Worm (Caenorhabditis elegans) whole organism, L1 larva: ENCODE data around the gene atat-2.

Experiments used
- C04F5.9 ChIP-seq: sonication (generic microtip); optimal IDR thresholded peaks from 2 replicates; lab custom pipeline; 2016; ENCODE audit warnings: missing genetic modification characterization, missing compliant biosample characterization
- C16A3.4 ChIP-seq: fragments of 150-350 bp; optimal IDR thresholded peaks from 2 replicates; lab custom pipeline; 2014; ENCODE audit warnings: missing biosample characterization, missing genetic modification characterization
- aha-1 ChIP-seq: fragments of 150-350 bp; optimal IDR thresholded peaks from 2 replicates; lab custom pipeline; 2014; ENCODE audit warnings: missing biosample characterization, missing genetic modification characterization
- ceh-8 ChIP-seq: fragments of 200-800 bp; sonication (Bioruptor generic); optimal IDR thresholded peaks from 2 replicates; lab custom pipeline; 2018; ENCODE audit warnings: mild to moderate bottlenecking, missing genetic modification characterization, moderate library complexity, missing compliant biosample characterization
- ceh-82 ChIP-seq, 3 experiments: fragments of 150-350 bp in 1 of 3; sonication (generic microtip) in 2 of 3; optimal IDR thresholded peaks; 2 replicates each; lab custom pipeline; 2014 to 2017; ENCODE audit warnings: missing biosample characterization in 3 of 3, missing genetic modification characterization in 3 of 3
- dpl-1 ChIP-seq, 3 experiments: fragments of 150-350 bp in 2 of 3; sonication (generic microtip) in 1 of 3; optimal IDR thresholded peaks; 2 replicates each; lab custom pipeline; 2014 to 2017; ENCODE audit warnings: missing biosample characterization in 3 of 3, missing genetic modification characterization in 3 of 3, missing genetic modification reagents in 3 of 3
- dsc-1 ChIP-seq: sonication (generic microtip); optimal IDR thresholded peaks from 2 replicates; lab custom pipeline; 2016; ENCODE audit warnings: mild to moderate bottlenecking, missing genetic modification characterization, missing compliant biosample characterization
- efl-1 ChIP-seq, 4 experiments: fragments of 150-350 bp; optimal IDR thresholded peaks in 3 of 4; peaks in 1 of 4; 1 replicate in 1 of 4; 2 replicates in 3 of 4; lab custom pipeline; 2014; ENCODE audit warnings: missing biosample characterization in 2 of 4, missing genetic modification characterization in 2 of 4, missing genetic modification reagents in 2 of 4
- efl-3 ChIP-seq: fragments of 200-800 bp; sonication (Bioruptor generic); optimal IDR thresholded peaks from 2 replicates; lab custom pipeline; 2018; ENCODE audit warnings: mild to moderate bottlenecking, missing genetic modification characterization, missing compliant biosample characterization
- egl-13 ChIP-seq: sonication (generic microtip); optimal IDR thresholded peaks from 2 replicates; lab custom pipeline; 2016; ENCODE audit warnings: missing genotype, missing genetic modification reagents, missing genetic modification characterization, missing compliant biosample characterization
- egl-27 ChIP-seq, 2 experiments: fragments of 150-350 bp in 1 of 2; sonication (generic microtip); optimal IDR thresholded peaks; 3 replicates each; lab custom pipeline; 2017 to 2018; ENCODE audit warnings: missing biosample characterization in 2 of 2, missing genetic modification characterization in 2 of 2, missing genetic modification reagents in 2 of 2
- elt-2 ChIP-seq: sonication (generic microtip); optimal IDR thresholded peaks from 2 replicates; lab custom pipeline; 2016; ENCODE audit warnings: missing genetic modification characterization, mild to moderate bottlenecking, inconsistent platforms, missing compliant biosample characterization, missing genetic modification reagents
- elt-3 ChIP-seq, 6 experiments: fragments of 150-350 bp in 1 of 6; sonication (generic microtip); optimal IDR thresholded peaks; 2 replicates each; lab custom pipeline; 2017 to 2018; ENCODE audit warnings: missing biosample characterization in 6 of 6, missing genetic modification characterization in 6 of 6, inconsistent platforms in 1 of 6
- fkh-4 ChIP-seq: sonication (generic microtip); optimal IDR thresholded peaks from 2 replicates; lab custom pipeline; 2016; ENCODE audit warnings: missing compliant biosample characterization, missing genetic modification characterization, borderline replicate concordance
- fkh-8 ChIP-seq: sonication (generic microtip); optimal IDR thresholded peaks from 2 replicates; lab custom pipeline; 2016; ENCODE audit warnings: mild to moderate bottlenecking, missing genetic modification characterization, missing compliant biosample characterization
- grh-1 ChIP-seq: fragments of 200-800 bp; sonication (Bioruptor generic); IDR thresholded peaks from 2 replicates; pipeline ENCODE4 v1.3.6; 2022; ENCODE audit warnings: missing genetic modification reagents, missing genetic modification characterization, missing compliant biosample characterization
- hlh-17 ChIP-seq: fragments of 200-800 bp; sonication (Bioruptor generic); optimal IDR thresholded peaks from 2 replicates; lab custom pipeline; 2018; ENCODE audit warnings: missing genetic modification characterization, mild to moderate bottlenecking, missing compliant biosample characterization, moderate library complexity, borderline replicate concordance
- hlh-4 ChIP-seq: sonication (generic microtip); optimal IDR thresholded peaks from 2 replicates; lab custom pipeline; 2016; ENCODE audit warnings: mild to moderate bottlenecking, missing genetic modification characterization, missing compliant biosample characterization
- isw-1 ChIP-seq: fragments of 200-800 bp; sonication (Bioruptor generic); IDR thresholded peaks from 2 replicates; pipeline ENCODE4 v1.3.6; 2022; ENCODE audit warnings: missing genetic modification characterization, missing compliant biosample characterization
- jun-1 ChIP-seq: fragments of 150-350 bp; optimal IDR thresholded peaks from 2 replicates; lab custom pipeline; 2014; ENCODE audit warnings: missing biosample characterization, missing genetic modification reagents, missing genetic modification characterization
- lin-13 ChIP-seq: fragments of 150-350 bp; optimal IDR thresholded peaks from 2 replicates; lab custom pipeline; 2014; ENCODE audit warnings: missing biosample characterization, missing genetic modification reagents, missing genetic modification characterization
- lin-14 ChIP-seq: fragments of 200-800 bp; sonication (Bioruptor generic); optimal IDR thresholded peaks from 2 replicates; lab custom pipeline; 2018; ENCODE audit warnings: mild to moderate bottlenecking, missing genetic modification characterization, moderate library complexity, missing compliant biosample characterization
- lin-15B ChIP-seq: fragments of 150-350 bp; sonication (generic microtip); optimal IDR thresholded peaks from 3 replicates; lab custom pipeline; 2014; ENCODE audit warnings: missing biosample characterization, missing genetic modification characterization
- lin-35 ChIP-seq, 2 experiments: fragments of 150-350 bp; optimal IDR thresholded peaks; 2 replicates each; lab custom pipeline; 2014; ENCODE audit warnings: missing biosample characterization in 2 of 2, missing genetic modification characterization in 2 of 2, missing genetic modification reagents in 2 of 2
- lir-3 ChIP-seq: sonication (generic microtip); optimal IDR thresholded peaks from 2 replicates; lab custom pipeline; 2016; ENCODE audit warnings: mild to moderate bottlenecking, missing genetic modification characterization, moderate library complexity, missing compliant biosample characterization; ENCODE audit not compliant: poor library complexity
- lsy-2 ChIP-seq, 2 experiments: fragments of 150-350 bp; optimal IDR thresholded peaks; 2 replicates each; lab custom pipeline; 2014; ENCODE audit warnings: missing biosample characterization in 2 of 2, missing genetic modification characterization in 2 of 2
- mab-9 ChIP-seq: fragments of 200-800 bp; sonication (Bioruptor generic); IDR thresholded peaks from 2 replicates; pipeline ENCODE4 v1.3.6; 2022; ENCODE audit warnings: missing genetic modification reagents, missing genetic modification characterization, missing compliant biosample characterization
- mef-2 ChIP-seq: fragments of 150-350 bp; optimal IDR thresholded peaks from 2 replicates; lab custom pipeline; 2014; ENCODE audit warnings: missing biosample characterization, missing genetic modification characterization
- nhr-11 ChIP-seq: fragments of 150-350 bp; optimal IDR thresholded peaks from 2 replicates; lab custom pipeline; 2014; ENCODE audit warnings: missing biosample characterization, missing genetic modification characterization
- nhr-12 ChIP-seq: sonication (generic microtip); optimal IDR thresholded peaks from 2 replicates; lab custom pipeline; 2017; ENCODE audit warnings: missing biosample characterization, missing genetic modification characterization
- nhr-20 ChIP-seq: sonication (generic microtip); optimal IDR thresholded peaks from 2 replicates; lab custom pipeline; 2016; ENCODE audit warnings: mild to moderate bottlenecking, missing genetic modification characterization, missing compliant biosample characterization
- nhr-237 ChIP-seq: fragments of 150-350 bp; optimal IDR thresholded peaks from 2 replicates; lab custom pipeline; 2014; ENCODE audit warnings: missing biosample characterization, missing genetic modification characterization
- nhr-28 ChIP-seq: fragments of 150-350 bp; optimal IDR thresholded peaks from 2 replicates; lab custom pipeline; 2014; ENCODE audit warnings: missing biosample characterization, missing genetic modification characterization
- nhr-47 ChIP-seq: sonication (generic microtip); optimal IDR thresholded peaks from 2 replicates; lab custom pipeline; 2016; ENCODE audit warnings: mild to moderate bottlenecking, missing genetic modification characterization, moderate library complexity, missing compliant biosample characterization
- nhr-71 ChIP-seq: sonication (generic microtip); optimal IDR thresholded peaks from 2 replicates; lab custom pipeline; 2016; ENCODE audit warnings: mild to moderate bottlenecking, missing genetic modification characterization, moderate library complexity, missing compliant biosample characterization
- nhr-90 ChIP-seq: sonication (generic microtip); optimal IDR thresholded peaks from 2 replicates; lab custom pipeline; 2016; ENCODE audit warnings: mild to moderate bottlenecking, missing genetic modification characterization, missing compliant biosample characterization; ENCODE audit not compliant: poor library complexity
- pqm-1 ChIP-seq: sonication (generic microtip); optimal IDR thresholded peaks from 3 replicates; lab custom pipeline; 2017; ENCODE audit warnings: missing biosample characterization, missing genetic modification characterization
- rnt-1 ChIP-seq: sonication (generic microtip); optimal IDR thresholded peaks from 2 replicates; lab custom pipeline; 2016; ENCODE audit warnings: mild to moderate bottlenecking, missing genetic modification characterization, moderate library complexity, missing compliant biosample characterization
- snu-23 ChIP-seq: sonication (generic microtip); optimal IDR thresholded peaks from 2 replicates; lab custom pipeline; 2016; ENCODE audit warnings: missing genetic modification characterization, missing compliant biosample characterization
- sox-4 ChIP-seq: sonication (generic microtip); optimal IDR thresholded peaks from 2 replicates; lab custom pipeline; 2016; ENCODE audit warnings: missing genetic modification characterization, missing compliant biosample characterization
- unc-30 ChIP-seq: sonication (generic microtip); optimal IDR thresholded peaks from 2 replicates; lab custom pipeline; 2017; ENCODE audit warnings: missing biosample characterization, missing genetic modification characterization
- unc-62 ChIP-seq: fragments of 150-350 bp; optimal IDR thresholded peaks from 2 replicates; lab custom pipeline; 2014; ENCODE audit warnings: missing biosample characterization, missing genetic modification reagents, missing genetic modification characterization
- vab-15 ChIP-seq: sonication (generic microtip); optimal IDR thresholded peaks from 2 replicates; lab custom pipeline; 2017; ENCODE audit warnings: missing genotype, mild to moderate bottlenecking, missing genetic modification characterization, missing compliant biosample characterization
- xbp-1 ChIP-seq: sonication (generic microtip); optimal IDR thresholded peaks from 2 replicates; lab custom pipeline; 2016; ENCODE audit warnings: missing genetic modification characterization, missing compliant biosample characterization
- zag-1 ChIP-seq: fragments of 150-350 bp; optimal IDR thresholded peaks from 2 replicates; lab custom pipeline; 2014; ENCODE audit warnings: missing biosample characterization, missing genetic modification characterization
- zip-4 ChIP-seq: fragments of 200-800 bp; sonication (Bioruptor generic); optimal IDR thresholded peaks from 2 replicates; lab custom pipeline; 2018; ENCODE audit warnings: mild to moderate bottlenecking, missing genetic modification characterization, moderate library complexity, missing compliant biosample characterization

atat-2 gene

ce11 chrX:5815343-5815742 lies 33.6 kb upstream of the atat-2 start:
- TF ChIP-seq dsc-1 (tag; lab: Kevin White, UChicago) (no peak), rnt-1 (tag; lab: Kevin White, UChicago) (peak; percentile 64), nhr-71 (tag; lab: Kevin White, UChicago) (peak; percentile 49), isw-1 (no peak), lin-14 (GFP tag; lab: Kevin White, UChicago) (peak; percentile 31), elt-3 (tag; optimal IDR thresholded peaks at IDR 0.05; lab: Kevin White, UChicago) (no peak)

- TF ChIP-seq unc-30 (tag; lab: Kevin White, UChicago) = no peak
- TF ChIP-seq lin-35 (GFP tag; optimal IDR thresholded peaks at IDR 0.05; lab: Kevin White, UChicago) = no peak
- TF ChIP-seq zip-4 = no peak
- peak in 1 of 3 experiments; percentile 13 for TF ChIP-seq ceh-82 (tag; optimal IDR thresholded peaks at IDR 0.05; lab: Kevin White, UChicago)
- TF ChIP-seq C16A3.4 = no peak
- peak in 1 of 2 experiments; percentile 13 for TF ChIP-seq lsy-2 (tag; optimal IDR thresholded peaks at IDR 0.05; lab: Kevin White, UChicago)
- no peak for TF ChIP-seq egl-13
- no peak for TF ChIP-seq dpl-1 (GFP tag; optimal IDR thresholded peaks at IDR 0.05; lab: Kevin White, UChicago)
- no peak for TF ChIP-seq nhr-11
- TF ChIP-seq aha-1 = no peak
- peak; percentile 64 for TF ChIP-seq lin-14 (GFP tag; lab: Kevin White, UChicago)
- TF ChIP-seq nhr-47 (tag; lab: Kevin White, UChicago) = peak; percentile 12
- TF ChIP-seq nhr-237 (tag; lab: Kevin White, UChicago) = no peak
- no peak for TF ChIP-seq grh-1
- TF ChIP-seq xbp-1 (tag; lab: Kevin White, UChicago) = peak; percentile 3
- TF ChIP-seq hlh-4 (tag; lab: Kevin White, UChicago) = no peak
- TF ChIP-seq nhr-12 (tag; lab: Kevin White, UChicago) = no peak
- no peak for TF ChIP-seq ceh-8 (GFP tag; lab: Kevin White, UChicago)
- TF ChIP-seq lir-3 (tag; lab: Kevin White, UChicago) = no peak
- no peak for TF ChIP-seq efl-1 (optimal IDR thresholded peaks at IDR 0.05; lab: Kevin White, UChicago)
- TF ChIP-seq efl-1 (GFP tag; optimal IDR thresholded peaks at IDR 0.05 in 1 of 2; lab: Kevin White, UChicago) = peak in 1 of 2 experiments; percentile 36
- TF ChIP-seq C04F5.9 (tag; lab: Kevin White, UChicago) = no peak
- no peak for TF ChIP-seq nhr-90 (tag; lab: Kevin White, UChicago)
- no peak for TF ChIP-seq lin-13 (GFP tag; lab: Kevin White, UChicago)
- no peak for TF ChIP-seq fkh-8
- no peak for TF ChIP-seq pqm-1
- TF ChIP-seq hlh-17 = no peak
- TF ChIP-seq mab-9 (GFP tag; lab: Robert Waterston, UW) = no peak
- no peak for TF ChIP-seq lin-15B (tag; lab: Kevin White, UChicago)
- no peak for TF ChIP-seq fkh-4 (tag; lab: Kevin White, UChicago)
- no peak for TF ChIP-seq elt-2
Measured at ce11 chrX:5816346-5816745, 32.6 kb upstream of the atat-2 start.

- TF ChIP-seq C04F5.9 (tag; lab: Kevin White, UChicago) (no peak), egl-27 (tag; optimal IDR thresholded peaks at IDR 0.05; lab: Kevin White, UChicago) (no peak), zag-1 (tag; lab: Kevin White, UChicago) (no peak), efl-3 (GFP tag; lab: Kevin White, UChicago) (no peak), jun-1 (tag; lab: Kevin White, UChicago) (no peak), snu-23 (GFP tag; lab: Kevin White, UChicago) (no peak), nhr-20 (no peak), vab-15 (tag; lab: Kevin White, UChicago) (no peak), xbp-1 (tag; lab: Kevin White, UChicago) (no peak), fkh-8 (no peak), mef-2 (tag; lab: Kevin White, UChicago) (no peak), nhr-28 (no peak), pqm-1 (no peak), nhr-71 (tag; lab: Kevin White, UChicago) (no peak), nhr-90 (tag; lab: Kevin White, UChicago) (no peak), sox-4 (tag; lab: Kevin White, UChicago) (no peak), unc-62 (GFP tag; lab: Kevin White, UChicago) (no peak)
- TF ChIP-seq, all 84 proteins: peak for 0
Measured at ce11 chrX:5817078-5817477, 31.8 kb upstream of the atat-2 start.
